Fruit fly (Drosophila melanogaster) whole organism, adult: Measurements from ENCODE around the gene CG46458.

Experiments
- CG12768 ChIP-seq: fragments of 200-800 bp; sonication (Bioruptor generic); optimal IDR thresholded peaks from 2 replicates; lab custom pipeline; 2017; ENCODE audit warnings: missing biosample characterization, missing genetic modification characterization, mild to moderate bottlenecking, moderate library complexity, missing genetic modification reagents
- CG1620 ChIP-seq: fragments of 200-800 bp; sonication (Bioruptor generic); optimal IDR thresholded peaks from 2 replicates; lab custom pipeline; 2016; ENCODE audit warnings: missing biosample characterization, missing genetic modification characterization
- CG7101 ChIP-seq: fragments of 200-800 bp; sonication (Bioruptor generic); optimal IDR thresholded peaks from 2 replicates; lab custom pipeline; 2018; ENCODE audit warnings: missing biosample characterization, mild to moderate bottlenecking, missing genetic modification characterization, moderate library complexity
- Hr96 ChIP-seq: fragments of 200-800 bp; sonication (Bioruptor generic); optimal IDR thresholded peaks from 2 replicates; lab custom pipeline; 2016; ENCODE audit warnings: missing biosample characterization, missing genetic modification characterization
- bab1 ChIP-seq: fragments of 200-800 bp; sonication (Bioruptor generic); optimal IDR thresholded peaks from 3 replicates; lab custom pipeline; 2019; ENCODE audit warnings: missing biosample characterization, mild to moderate bottlenecking, missing genetic modification characterization, moderate library complexity

- TF ChIP-seq CG1620 (GFP tag; lab: Kevin White, UChicago) (no peak), CG12768 (GFP tag; lab: Kevin White, UChicago) (no peak), CG7101 (tag; lab: Kevin White, UChicago) (no peak), bab1 (GFP tag; lab: Kevin White, UChicago) (no peak), Hr96 (GFP tag; lab: Kevin White, UChicago) (no peak)
These were observed 98.1 kb downstream of the CG46458 start for dm6 chr3R:6860042-6860441.
